Fruit fly (Drosophila melanogaster): ENCODE results near the gene CG10317.

CG10317 gene

dm6 chr3R:16370433-16370832, at the start of gene CG10317:
Gene CG10317 (minus strand): TSS chr3R:16370533.
- TF ChIP-seq ttk (optimal IDR thresholded peaks at IDR 0.05) (no peak), Sin3A (optimal IDR thresholded peaks at IDR 0.05) (no peak), insv (optimal IDR thresholded peaks at IDR 0.05) (no peak), h (optimal IDR thresholded peaks at IDR 0.05) (no peak), Myc (optimal IDR thresholded peaks at IDR 0.05) (no peak), psq (optimal IDR thresholded peaks at IDR 0.05) (no peak)

dm6 chr3R:16416508-16416907, 46.2 kb upstream of the CG10317 start:
- TF ChIP-seq insv (optimal IDR thresholded peaks at IDR 0.05) (no peak), Myc (optimal IDR thresholded peaks at IDR 0.05) (no peak), Sin3A (optimal IDR thresholded peaks at IDR 0.05) (no peak), ttk (optimal IDR thresholded peaks at IDR 0.05) (no peak), h (optimal IDR thresholded peaks at IDR 0.05) (no peak), psq (optimal IDR thresholded peaks at IDR 0.05) (no peak)

DNA sequence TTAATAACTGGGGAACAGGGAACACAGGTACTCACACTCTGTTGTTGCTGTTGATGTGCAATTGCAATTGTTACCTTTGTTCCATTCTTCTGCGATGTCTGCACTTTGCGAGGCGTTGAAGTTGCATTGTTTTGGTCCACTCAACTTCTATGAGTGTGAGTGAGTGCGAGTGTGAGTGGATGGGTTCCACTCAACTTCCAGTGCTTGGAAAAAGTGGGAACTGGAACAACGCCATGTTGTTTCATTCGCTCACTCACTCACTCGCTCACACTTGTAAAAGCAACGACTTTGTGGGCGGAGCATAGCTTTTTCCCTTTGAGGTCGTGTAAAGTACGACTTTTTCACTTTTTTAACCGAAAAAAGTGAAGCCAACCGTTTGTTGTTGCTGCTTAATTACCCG, 43.4 kb upstream of the CG10317 start:
- TF ChIP-seq insv (optimal IDR thresholded peaks at IDR 0.05) (no peak), h (optimal IDR thresholded peaks at IDR 0.05) (no peak), psq (optimal IDR thresholded peaks at IDR 0.05) (no peak)

- TF ChIP-seq Sin3A (optimal IDR thresholded peaks at IDR 0.05): no peak
- TF ChIP-seq Myc (optimal IDR thresholded peaks at IDR 0.05): no peak
- TF ChIP-seq insv (optimal IDR thresholded peaks at IDR 0.05): no peak
- TF ChIP-seq psq (optimal IDR thresholded peaks at IDR 0.05): no peak
- TF ChIP-seq h (optimal IDR thresholded peaks at IDR 0.05): no peak
- TF ChIP-seq ttk (optimal IDR thresholded peaks at IDR 0.05): no peak
These were observed 40.4 kb upstream of the CG10317 start for dm6 chr3R:16410706-16411105.

DNA sequence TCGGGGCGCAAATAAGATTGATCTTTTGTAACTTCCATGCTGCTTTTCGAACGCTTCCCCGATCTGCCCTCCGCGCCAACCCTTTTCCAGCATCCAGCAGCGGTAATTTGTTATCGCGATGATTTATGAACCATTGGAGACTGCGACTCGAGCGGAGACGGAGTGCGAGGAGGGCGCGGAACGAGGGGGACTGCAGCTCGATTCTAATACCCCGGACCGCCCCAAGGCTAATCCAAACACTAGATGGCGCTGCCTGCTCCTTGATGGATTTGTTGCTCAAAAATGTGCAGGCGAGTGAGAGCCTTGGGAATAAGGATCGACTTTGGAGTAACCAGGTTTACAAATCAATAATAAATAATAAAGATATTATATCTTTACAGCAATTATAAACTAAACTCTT, 38.1 kb upstream of the CG10317 start:
- no peak for TF ChIP-seq insv (optimal IDR thresholded peaks at IDR 0.05)
- TF ChIP-seq h (optimal IDR thresholded peaks at IDR 0.05): no peak
- no peak for TF ChIP-seq Myc (optimal IDR thresholded peaks at IDR 0.05)
- TF ChIP-seq Sin3A (optimal IDR thresholded peaks at IDR 0.05): no peak
- TF ChIP-seq psq (optimal IDR thresholded peaks at IDR 0.05): no peak
- TF ChIP-seq ttk (optimal IDR thresholded peaks at IDR 0.05): no peak

dm6 chr3R:16406618-16407017, 36.3 kb upstream of the CG10317 start:
- no peak for TF ChIP-seq h (optimal IDR thresholded peaks at IDR 0.05)
- no peak for TF ChIP-seq Sin3A (optimal IDR thresholded peaks at IDR 0.05)
- TF ChIP-seq Myc (optimal IDR thresholded peaks at IDR 0.05): no peak
- TF ChIP-seq ttk (optimal IDR thresholded peaks at IDR 0.05): no peak
- no peak for TF ChIP-seq insv (optimal IDR thresholded peaks at IDR 0.05)
- TF ChIP-seq psq (optimal IDR thresholded peaks at IDR 0.05): no peak

DNA sequence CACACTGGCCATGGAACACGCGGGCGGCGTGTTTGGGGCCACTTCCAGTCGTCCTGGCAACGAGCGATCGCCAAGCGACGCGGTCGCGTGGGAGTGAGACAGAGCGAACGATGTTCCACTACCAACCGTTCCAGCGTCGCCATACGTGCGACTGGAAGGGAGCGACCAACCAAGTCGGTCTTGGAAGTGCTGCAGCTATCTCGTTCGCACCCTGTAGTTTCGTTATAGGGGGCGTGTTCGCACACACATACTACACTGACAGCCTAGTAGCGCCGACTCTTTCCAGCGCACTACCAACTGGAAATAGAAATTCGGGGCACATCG, 33.4 kb upstream of the CG10317 start:
- no peak for TF ChIP-seq ttk (optimal IDR thresholded peaks at IDR 0.05)
- no peak for TF ChIP-seq psq (optimal IDR thresholded peaks at IDR 0.05)
- TF ChIP-seq h (optimal IDR thresholded peaks at IDR 0.05): no peak
- no peak for TF ChIP-seq insv (optimal IDR thresholded peaks at IDR 0.05)
- TF ChIP-seq Sin3A (optimal IDR thresholded peaks at IDR 0.05): no peak
- TF ChIP-seq Myc (optimal IDR thresholded peaks at IDR 0.05): no peak

DNA sequence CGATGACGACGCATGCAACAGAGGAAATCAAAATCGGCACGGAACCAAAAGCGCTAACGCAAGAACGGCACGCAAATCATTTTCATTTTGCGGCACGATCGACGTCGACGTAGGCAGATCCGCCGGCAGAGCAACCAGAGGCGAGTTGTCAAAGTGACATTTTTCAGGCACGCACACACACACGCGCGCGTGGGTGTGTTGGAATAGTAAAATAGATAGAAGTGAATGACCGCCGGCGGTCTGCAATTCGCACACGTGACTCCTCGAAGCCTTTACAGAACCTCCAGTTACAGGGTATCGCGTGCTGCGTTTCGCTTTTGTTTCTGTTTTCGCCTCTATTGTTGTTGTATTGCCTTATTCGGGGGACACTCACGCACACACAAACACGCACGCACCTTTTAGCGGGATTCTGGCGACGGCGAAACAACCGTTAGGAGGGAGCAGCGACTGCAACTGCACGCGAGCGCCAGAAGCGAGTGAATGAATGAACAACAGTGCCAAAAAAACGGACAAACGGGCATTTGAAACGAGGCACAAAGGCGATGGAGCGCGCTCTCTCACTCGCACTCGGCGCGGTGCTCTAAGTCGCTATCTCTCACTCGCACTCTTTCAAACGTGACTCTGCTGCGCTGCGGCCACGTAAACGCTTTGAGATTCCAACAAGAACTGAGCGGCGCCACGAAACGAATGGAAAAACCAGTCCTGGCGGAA, 32.8 kb upstream of the CG10317 start, which contains the start of gene ss:
Gene ss, minus strand, starts transcription at position 668 of the 711 bp plus-strand sequence.
- TF ChIP-seq Sin3A (optimal IDR thresholded peaks at IDR 0.05) (no peak), h (optimal IDR thresholded peaks at IDR 0.05) (no peak), Myc (optimal IDR thresholded peaks at IDR 0.05) (no peak), psq (optimal IDR thresholded peaks at IDR 0.05) (no peak), ttk (optimal IDR thresholded peaks at IDR 0.05) (no peak), insv (optimal IDR thresholded peaks at IDR 0.05) (no peak)

DNA sequence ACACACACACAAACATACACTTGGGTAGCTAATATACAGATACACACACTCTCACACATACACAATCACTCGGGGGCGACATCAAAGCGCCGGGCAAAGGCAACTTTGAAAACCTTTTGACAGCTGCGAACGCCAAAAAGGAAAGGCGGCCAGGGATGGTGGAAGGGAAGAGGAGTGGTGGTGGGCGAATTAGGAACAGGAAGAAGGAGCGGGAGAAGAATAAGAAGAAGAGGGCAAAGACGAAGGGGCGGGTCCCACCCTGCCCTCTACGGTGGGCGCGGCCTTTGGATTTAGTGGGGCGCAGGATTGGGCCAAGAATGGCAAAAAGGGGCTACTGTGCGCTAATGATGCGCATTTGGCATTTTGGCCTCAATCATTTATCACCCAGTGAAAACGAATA, 26.2 kb upstream of the CG10317 start:
- no peak for TF ChIP-seq insv (optimal IDR thresholded peaks at IDR 0.05)
- TF ChIP-seq psq (optimal IDR thresholded peaks at IDR 0.05): no peak
- TF ChIP-seq Myc (optimal IDR thresholded peaks at IDR 0.05): no peak
- no peak for TF ChIP-seq h (optimal IDR thresholded peaks at IDR 0.05)
- no peak for TF ChIP-seq Sin3A (optimal IDR thresholded peaks at IDR 0.05)
- no peak for TF ChIP-seq ttk (optimal IDR thresholded peaks at IDR 0.05)

DNA sequence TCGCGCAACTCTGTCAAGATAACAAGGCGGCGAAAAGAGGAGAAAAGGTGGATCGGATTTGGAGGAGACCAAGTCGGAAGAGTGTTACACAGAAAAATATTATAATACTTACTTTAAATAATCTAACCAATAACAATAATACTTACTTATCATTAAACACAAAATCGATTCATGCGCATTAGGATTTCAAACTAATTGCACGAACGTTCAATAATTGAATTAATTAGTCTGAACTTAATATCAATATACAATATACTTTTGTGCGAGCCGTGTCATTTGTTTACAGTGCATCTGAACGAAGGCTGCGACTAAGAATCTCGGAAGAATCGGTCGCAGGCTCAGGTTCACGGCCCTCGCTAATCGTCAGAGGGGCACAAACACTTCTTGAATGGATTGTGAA, 25.1 kb upstream of the CG10317 start:
- TF ChIP-seq Sin3A (optimal IDR thresholded peaks at IDR 0.05) (no peak), Myc (optimal IDR thresholded peaks at IDR 0.05) (no peak), psq (optimal IDR thresholded peaks at IDR 0.05) (no peak), insv (optimal IDR thresholded peaks at IDR 0.05) (no peak), h (optimal IDR thresholded peaks at IDR 0.05) (no peak), ttk (optimal IDR thresholded peaks at IDR 0.05) (no peak)

DNA sequence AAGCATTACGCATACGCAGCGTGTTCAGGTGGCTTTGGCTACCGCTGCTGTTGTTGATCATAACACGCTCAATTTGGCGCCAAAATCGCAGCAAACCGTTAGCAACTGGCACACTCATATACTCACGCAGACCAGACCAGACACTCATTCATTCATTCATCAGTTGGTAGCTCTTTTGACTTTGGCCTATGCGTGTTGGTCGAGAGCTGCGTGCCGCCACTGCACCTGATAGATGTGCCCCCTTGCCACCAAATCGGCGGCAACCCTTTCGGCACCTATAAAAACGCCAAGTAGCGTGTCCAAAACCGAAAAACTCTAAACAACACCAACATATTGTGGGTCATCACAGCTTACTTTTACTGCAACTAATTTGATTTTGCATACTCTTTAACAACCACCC, 24.2 kb upstream of the CG10317 start:
- TF ChIP-seq psq (optimal IDR thresholded peaks at IDR 0.05): no peak
- TF ChIP-seq Myc (optimal IDR thresholded peaks at IDR 0.05): no peak
- TF ChIP-seq ttk (optimal IDR thresholded peaks at IDR 0.05): no peak
- no peak for TF ChIP-seq h (optimal IDR thresholded peaks at IDR 0.05)

- TF ChIP-seq h (optimal IDR thresholded peaks at IDR 0.05) (no peak), ttk (optimal IDR thresholded peaks at IDR 0.05) (no peak), Sin3A (optimal IDR thresholded peaks at IDR 0.05) (no peak), psq (optimal IDR thresholded peaks at IDR 0.05) (no peak), insv (optimal IDR thresholded peaks at IDR 0.05) (no peak), Myc (optimal IDR thresholded peaks at IDR 0.05) (no peak)
These were observed 18.8 kb upstream of the CG10317 start for dm6 chr3R:16389117-16389516.

- no peak for TF ChIP-seq ttk (optimal IDR thresholded peaks at IDR 0.05)
These were observed 16.7 kb upstream of the CG10317 start for dm6 chr3R:16387039-16387438.
